Worm (Caenorhabditis elegans) whole organism, L3 larva: ENCODE measurements around the gene T16G12.6.

Experiments
- daf-12 ChIP-seq: fragments of 150-350 bp; optimal IDR thresholded peaks from 2 replicates; lab custom pipeline; 2014; ENCODE audit warnings: missing biosample characterization, missing genetic modification reagents, missing genetic modification characterization
- nfya-1 ChIP-seq: sonication (generic microtip); optimal IDR thresholded peaks from 2 replicates; lab custom pipeline; 2017; ENCODE audit warnings: missing genetic modification characterization, mild to moderate bottlenecking, missing compliant biosample characterization, antibody characterized with exemption, moderate library complexity; ENCODE audit not compliant: insufficient read depth
- nhr-237 ChIP-seq: fragments of 150-350 bp; optimal IDR thresholded peaks from 2 replicates; lab custom pipeline; 2014; ENCODE audit warnings: missing biosample characterization, missing genetic modification characterization
- snpc-4 ChIP-seq: fragments of 150-350 bp; optimal IDR thresholded peaks from 2 replicates; lab custom pipeline; 2014; ENCODE audit warnings: missing biosample characterization, missing genetic modification characterization
- zag-1 ChIP-seq: fragments of 150-350 bp; optimal IDR thresholded peaks from 2 replicates; lab custom pipeline; 2014; ENCODE audit warnings: missing biosample characterization, missing genetic modification characterization

DNA sequence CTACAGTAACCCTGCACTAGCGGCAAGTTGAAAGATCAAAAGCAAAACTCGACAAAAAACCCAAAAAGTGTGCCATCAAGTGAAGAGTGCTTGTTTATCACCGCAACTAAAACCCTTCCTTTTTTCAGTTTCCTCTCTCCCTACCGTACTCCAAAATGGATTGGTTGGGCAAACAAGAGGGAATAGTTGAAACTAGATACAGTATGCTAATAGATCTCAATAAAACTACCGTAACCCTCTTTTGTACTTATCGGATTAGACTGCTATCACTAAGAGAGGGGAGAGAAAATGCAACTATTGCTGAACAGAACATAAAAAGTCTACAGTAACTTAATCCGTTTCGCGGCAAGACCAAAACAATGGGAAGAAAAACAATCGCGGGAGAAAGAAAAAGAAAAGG lies 26.0 kb downstream of the T16G12.6 start:
- TF ChIP-seq nhr-237 (tag; lab: Kevin White, UChicago) (no peak), nfya-1 (tag; lab: Kevin White, UChicago) (peak; percentile 34), snpc-4 (no peak), daf-12 (tag; lab: Kevin White, UChicago) (no peak), zag-1 (tag; lab: Kevin White, UChicago) (no peak)
